Worm (Caenorhabditis elegans): ENCODE data around the gene R02F2.4.

Gene R02F2.4

ce11 chrIII:5474176-5474575 lies 9.9 kb upstream of the R02F2.4 start, which contains the start of gene lon-1:
Gene lon-1 (plus strand): TSS chrIII:5474476.
- TF ChIP-seq him-1 (tag; optimal IDR thresholded peaks at IDR 0.05) = no peak
- TF ChIP-seq dao-5 (tag; optimal IDR thresholded peaks at IDR 0.05) = no peak
- no peak for TF ChIP-seq W03F9.2 (tag; optimal IDR thresholded peaks at IDR 0.05)

ce11 chrIII:5478011-5478410 lies 6.1 kb upstream of the R02F2.4 start, which contains the start of gene R02F2.10:
Gene R02F2.10 (plus strand): TSS chrIII:5478311.
- TF ChIP-seq dao-5 (tag; optimal IDR thresholded peaks at IDR 0.05) (no peak), him-1 (tag; optimal IDR thresholded peaks at IDR 0.05) (no peak), W03F9.2 (tag; optimal IDR thresholded peaks at IDR 0.05) (no peak)

ce11 chrIII:5478824-5479368 lies 5.2 kb upstream of the R02F2.4 start, which contains the start of the genes R02F2.6 and R02F2.5:
Gene R02F2.6 (minus strand): TSS chrIII:5478924.
Gene R02F2.5 (plus strand): TSS chrIII:5479318.
- no peak for TF ChIP-seq W03F9.2 (tag; optimal IDR thresholded peaks at IDR 0.05)
- TF ChIP-seq him-1 (tag; optimal IDR thresholded peaks at IDR 0.05) = no peak
- TF ChIP-seq dao-5 (tag; optimal IDR thresholded peaks at IDR 0.05) = no peak

ce11 chrIII:5479493-5480167 lies 4.5 kb upstream of the R02F2.4 start:
- TF ChIP-seq W03F9.2 (tag; optimal IDR thresholded peaks at IDR 0.05) (no peak), dao-5 (tag; optimal IDR thresholded peaks at IDR 0.05) (no peak), him-1 (tag; optimal IDR thresholded peaks at IDR 0.05) (no peak)

ce11 chrIII:5486345-5486744 lies 2.3 kb downstream of the R02F2.4 start:
- TF ChIP-seq him-1 (tag; optimal IDR thresholded peaks at IDR 0.05) (no peak), dao-5 (tag; optimal IDR thresholded peaks at IDR 0.05) (no peak), W03F9.2 (tag; optimal IDR thresholded peaks at IDR 0.05) (no peak)

ce11 chrIII:5487087-5487603 lies 3.1 kb downstream of the R02F2.4 start, which contains the start of gene osg-1:
Gene osg-1 (plus strand): TSS chrIII:5487553.
- TF ChIP-seq him-1 (tag; optimal IDR thresholded peaks at IDR 0.05) = no peak
- no peak for TF ChIP-seq W03F9.2 (tag; optimal IDR thresholded peaks at IDR 0.05)

- TF ChIP-seq W03F9.2 (tag; optimal IDR thresholded peaks at IDR 0.05) (no peak), him-1 (tag; optimal IDR thresholded peaks at IDR 0.05) (no peak), dao-5 (tag; optimal IDR thresholded peaks at IDR 0.05) (no peak)
Observed at ce11 chrIII:5495168-5495567, 11.1 kb downstream of the R02F2.4 start, which contains the start of gene R02F2.8. Gene R02F2.8 (minus strand): TSS chrIII:5495268.

ce11 chrIII:5498973-5499372 lies 14.9 kb downstream of the R02F2.4 start, which contains the start of gene R02F2.9:
Gene R02F2.9 (plus strand): TSS chrIII:5499190.
- TF ChIP-seq dao-5 (tag; optimal IDR thresholded peaks at IDR 0.05) (no peak), W03F9.2 (tag; optimal IDR thresholded peaks at IDR 0.05) (no peak), him-1 (tag; optimal IDR thresholded peaks at IDR 0.05) (no peak)

- TF ChIP-seq dao-5 (tag; optimal IDR thresholded peaks at IDR 0.05) = no peak
- TF ChIP-seq W03F9.2 (tag; optimal IDR thresholded peaks at IDR 0.05) = no peak
- TF ChIP-seq him-1 (tag; optimal IDR thresholded peaks at IDR 0.05) = no peak
Observed at ce11 chrIII:5499942-5500341, 15.9 kb downstream of the R02F2.4 start.

- TF ChIP-seq W03F9.2 (tag; optimal IDR thresholded peaks at IDR 0.05) = no peak
- TF ChIP-seq him-1 (tag; optimal IDR thresholded peaks at IDR 0.05) = no peak
- no peak for TF ChIP-seq dao-5 (tag; optimal IDR thresholded peaks at IDR 0.05)
Observed at ce11 chrIII:5500732-5501131, 16.6 kb downstream of the R02F2.4 start.

- TF ChIP-seq him-1 (tag; optimal IDR thresholded peaks at IDR 0.05) (no peak), W03F9.2 (tag; optimal IDR thresholded peaks at IDR 0.05) (no peak), dao-5 (tag; optimal IDR thresholded peaks at IDR 0.05) (no peak)
Observed at ce11 chrIII:5501358-5502287, 17.5 kb downstream of the R02F2.4 start, which contains the start of gene R02F2.1. Gene R02F2.1 (plus strand): TSS chrIII:5501885.

ce11 chrIII:5502915-5503575 lies 19.0 kb downstream of the R02F2.4 start:
- no peak for TF ChIP-seq W03F9.2 (tag; optimal IDR thresholded peaks at IDR 0.05)
- TF ChIP-seq him-1 (tag; optimal IDR thresholded peaks at IDR 0.05) = peak; percentile 32

- TF ChIP-seq W03F9.2 (tag; optimal IDR thresholded peaks at IDR 0.05) = no peak
- TF ChIP-seq dao-5 (tag; optimal IDR thresholded peaks at IDR 0.05) = no peak
- TF ChIP-seq him-1 (tag; optimal IDR thresholded peaks at IDR 0.05) = no peak
Observed at ce11 chrIII:5503669-5504068, 19.6 kb downstream of the R02F2.4 start.
